Worm (Caenorhabditis elegans): Measurements from ENCODE around the gene nep-2.

nep-2 gene

ce11 chrII:2736156-2736728 is 10.7 kb upstream of the nep-2 start, which contains the start of gene T05A8.8:
T05A8.8 (plus strand) TSS chrII:2736678.
- TF ChIP-seq ceh-83 (GFP tag; optimal IDR thresholded peaks at IDR 0.05): no peak
- no peak for TF ChIP-seq nhr-28 (tag; optimal IDR thresholded peaks at IDR 0.05)
- no peak for TF ChIP-seq bed-3 (GFP tag; optimal IDR thresholded peaks at IDR 0.05)
- TF ChIP-seq unc-120 (tag; optimal IDR thresholded peaks at IDR 0.05; ENCODE audit: poor library complexity, severe bottlenecking): no peak
- no peak for TF ChIP-seq sem-2 (GFP tag; optimal IDR thresholded peaks at IDR 0.05)
- TF ChIP-seq blmp-1 (tag; optimal IDR thresholded peaks at IDR 0.05): no peak
- no peak for TF ChIP-seq pha-4 (tag; optimal IDR thresholded peaks at IDR 0.05)
- no peak for TF ChIP-seq nhr-2 (tag; optimal IDR thresholded peaks at IDR 0.05)
- TF ChIP-seq tbx-8 (GFP tag; optimal IDR thresholded peaks at IDR 0.05): no peak
- TF ChIP-seq snpc-4 (tag; optimal IDR thresholded peaks at IDR 0.05): no peak
- no peak for TF ChIP-seq zip-8 (tag; optimal IDR thresholded peaks at IDR 0.05)
- no peak for TF ChIP-seq drap-1 (GFP tag; optimal IDR thresholded peaks at IDR 0.05)
- TF ChIP-seq unc-39 (tag; optimal IDR thresholded peaks at IDR 0.05): no peak

DNA sequence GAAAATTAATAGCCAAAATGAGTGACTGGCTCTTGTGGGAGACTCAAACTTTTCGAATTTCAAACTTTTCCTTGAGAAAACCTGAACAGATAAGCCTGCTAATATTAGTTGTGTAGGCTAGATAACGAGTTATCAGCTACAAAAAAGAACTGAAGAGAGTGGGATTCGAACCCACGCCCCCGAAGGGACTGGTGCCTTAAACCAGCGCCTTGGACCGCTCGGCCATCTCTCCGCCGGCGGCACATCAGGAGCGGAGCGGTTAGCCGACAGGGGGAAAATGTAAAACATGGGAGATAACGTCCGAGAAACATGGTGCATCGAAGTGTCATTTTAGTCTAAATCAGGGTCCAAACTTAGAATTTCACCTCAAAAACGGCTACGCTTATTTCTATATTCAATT is 10.1 kb upstream of the nep-2 start:
- no peak for TF ChIP-seq blmp-1 (tag; optimal IDR thresholded peaks at IDR 0.05)
- TF ChIP-seq sem-2 (GFP tag; optimal IDR thresholded peaks at IDR 0.05): no peak
- no peak for TF ChIP-seq ztf-11 (tag; optimal IDR thresholded peaks at IDR 0.05)
- TF ChIP-seq pha-4 (tag; optimal IDR thresholded peaks at IDR 0.05): no peak
- TF ChIP-seq hlh-1 (tag; optimal IDR thresholded peaks at IDR 0.05): no peak
- no peak for TF ChIP-seq tbx-8 (GFP tag; optimal IDR thresholded peaks at IDR 0.05)
- no peak for TF ChIP-seq mls-2 (tag; optimal IDR thresholded peaks at IDR 0.05)
- no peak for TF ChIP-seq cnd-1 (tag; optimal IDR thresholded peaks at IDR 0.05)

- TF ChIP-seq snpc-4 (tag; optimal IDR thresholded peaks at IDR 0.05): no peak
- no peak for TF ChIP-seq ham-2 (GFP tag; optimal IDR thresholded peaks at IDR 0.05)
- TF ChIP-seq nhr-28 (tag; optimal IDR thresholded peaks at IDR 0.05): no peak
- TF ChIP-seq tbx-8 (GFP tag; optimal IDR thresholded peaks at IDR 0.05): no peak
- no peak for TF ChIP-seq sptf-1 (tag; optimal IDR thresholded peaks at IDR 0.05)
- TF ChIP-seq ceh-43 (GFP tag; optimal IDR thresholded peaks at IDR 0.05): no peak
- no peak for TF ChIP-seq drap-1 (GFP tag; optimal IDR thresholded peaks at IDR 0.05)
- TF ChIP-seq unc-39 (tag; optimal IDR thresholded peaks at IDR 0.05): no peak
- no peak for TF ChIP-seq nhr-237 (tag; optimal IDR thresholded peaks at IDR 0.05)
- no peak for TF ChIP-seq lsy-2 (tag; optimal IDR thresholded peaks at IDR 0.05)
- no peak for TF ChIP-seq mls-2 (tag; optimal IDR thresholded peaks at IDR 0.05)
- no peak for TF ChIP-seq lin-13 (tag; optimal IDR thresholded peaks at IDR 0.05)
- TF ChIP-seq lin-32 (GFP tag; optimal IDR thresholded peaks at IDR 0.05): no peak
- TF ChIP-seq ceh-83 (GFP tag; optimal IDR thresholded peaks at IDR 0.05): no peak
- TF ChIP-seq ceh-39 (tag; optimal IDR thresholded peaks at IDR 0.05): no peak
- no peak for TF ChIP-seq sem-2 (GFP tag; optimal IDR thresholded peaks at IDR 0.05)
- TF ChIP-seq elt-1 (tag; optimal IDR thresholded peaks at IDR 0.05; ENCODE audit: borderline replicate concordance, insufficient read depth): no peak
- no peak for TF ChIP-seq hlh-1 (tag; optimal IDR thresholded peaks at IDR 0.05)
- TF ChIP-seq bed-3 (GFP tag; optimal IDR thresholded peaks at IDR 0.05): no peak
- TF ChIP-seq flh-1 (GFP tag; optimal IDR thresholded peaks at IDR 0.05): no peak
These were observed 9.6 kb upstream of the nep-2 start, which contains the start of gene wdr-31 for ce11 chrII:2735192-2735591. wdr-31 (minus strand) TSS chrII:2735292.

- TF ChIP-seq sptf-1 (tag; optimal IDR thresholded peaks at IDR 0.05) (peak; percentile 4), blmp-1 (tag; optimal IDR thresholded peaks at IDR 0.05) (no peak), mab-5 (tag; optimal IDR thresholded peaks at IDR 0.05) (no peak), mep-1 (tag; optimal IDR thresholded peaks at IDR 0.05) (peak; percentile 16)
These were observed 9.2 kb upstream of the nep-2 start for ce11 chrII:2734735-2735134.

ce11 chrII:2734266-2734665 is 8.7 kb upstream of the nep-2 start:
- TF ChIP-seq ztf-11 (tag; optimal IDR thresholded peaks at IDR 0.05) (no peak), ces-1 (GFP tag; optimal IDR thresholded peaks at IDR 0.05) (no peak), elt-3 (tag; optimal IDR thresholded peaks at IDR 0.05) (no peak), snpc-4 (tag; optimal IDR thresholded peaks at IDR 0.05) (no peak), ceh-43 (GFP tag; optimal IDR thresholded peaks at IDR 0.05) (no peak), nhr-237 (tag; optimal IDR thresholded peaks at IDR 0.05) (no peak), cnd-1 (tag; optimal IDR thresholded peaks at IDR 0.05) (no peak), unc-39 (tag; optimal IDR thresholded peaks at IDR 0.05) (no peak), sptf-1 (tag; optimal IDR thresholded peaks at IDR 0.05) (no peak), tbx-8 (GFP tag; optimal IDR thresholded peaks at IDR 0.05) (no peak), bed-3 (GFP tag; optimal IDR thresholded peaks at IDR 0.05) (no peak), blmp-1 (tag; optimal IDR thresholded peaks at IDR 0.05) (no peak), hlh-1 (tag; optimal IDR thresholded peaks at IDR 0.05) (no peak)
